Worm (Caenorhabditis elegans): ENCODE data around the gene ttll-12.

DNA sequence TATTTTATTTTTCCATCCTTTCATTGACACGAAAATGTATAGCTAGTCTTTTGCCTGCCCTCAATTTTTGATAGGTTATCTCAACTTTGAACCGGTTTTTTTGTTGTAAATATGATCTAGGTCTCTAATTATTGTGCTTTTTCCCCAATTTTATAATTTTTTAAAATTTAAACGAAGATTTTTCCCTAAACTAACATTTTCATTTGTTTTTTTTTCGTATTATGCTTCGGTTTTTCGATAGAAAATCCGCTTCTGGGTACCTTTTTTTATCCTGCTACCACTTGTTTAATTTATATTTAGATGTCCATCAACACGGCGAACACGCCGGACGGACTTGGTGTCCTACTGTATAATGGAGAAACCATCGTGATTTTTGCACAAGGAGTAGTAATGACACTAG lies 9.3 kb upstream of the ttll-12 start, which contains the start of gene wbp-2:
- no peak for TF ChIP-seq elt-3 (tag; optimal IDR thresholded peaks at IDR 0.05)
- TF ChIP-seq snpc-4 (tag; optimal IDR thresholded peaks at IDR 0.05): no peak
- no peak for TF ChIP-seq ztf-11 (tag; optimal IDR thresholded peaks at IDR 0.05)
- no peak for TF ChIP-seq nhr-76 (tag; optimal IDR thresholded peaks at IDR 0.05)
- TF ChIP-seq tbx-2 (tag; optimal IDR thresholded peaks at IDR 0.05): no peak

Data from whole organism, L3 larva.